Worm (Caenorhabditis elegans): ENCODE measurements around the gene pinn-1.

pinn-1 gene

DNA sequence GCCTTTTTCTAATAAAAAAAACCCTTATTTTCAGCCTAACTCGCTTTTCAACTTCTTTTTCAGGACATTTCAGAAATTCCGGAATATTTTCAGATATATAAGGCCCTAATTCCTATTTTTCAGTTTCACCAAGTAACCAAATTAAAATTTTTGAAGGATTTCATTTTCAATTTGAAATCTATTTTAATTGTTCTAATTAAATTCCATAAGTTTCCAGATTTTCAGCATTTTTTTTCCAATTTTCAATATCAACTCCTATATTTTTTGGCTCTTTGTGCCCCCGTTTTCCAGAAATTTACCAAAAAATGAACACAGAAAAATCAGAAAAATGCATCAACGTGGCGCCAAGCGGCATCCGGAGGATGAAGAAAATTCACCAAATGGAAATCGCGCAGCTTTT, 14.0 kb downstream of the pinn-1 start, which contains the start of gene Y110A2AL.1:
Y110A2AL.1 (plus strand) TSS at position 301 of the 400 bp plus-strand sequence.
- TF ChIP-seq aly-2 (tag; optimal IDR thresholded peaks at IDR 0.05) (no peak), ama-1 (optimal IDR thresholded peaks at IDR 0.05) (no peak), mab-5 (tag; optimal IDR thresholded peaks at IDR 0.05) (no peak), peb-1 (tag; optimal IDR thresholded peaks at IDR 0.05) (no peak), ceh-82 (tag; optimal IDR thresholded peaks at IDR 0.05) (no peak), elt-1 (tag; optimal IDR thresholded peaks at IDR 0.05) (no peak), ztf-4 (tag; optimal IDR thresholded peaks at IDR 0.05) (no peak), sma-3 (GFP tag; optimal IDR thresholded peaks at IDR 0.05) (no peak), gmeb-1 (tag; optimal IDR thresholded peaks at IDR 0.05) (no peak), Y55F3AM.14 (GFP tag; optimal IDR thresholded peaks at IDR 0.05) (no peak)

DNA sequence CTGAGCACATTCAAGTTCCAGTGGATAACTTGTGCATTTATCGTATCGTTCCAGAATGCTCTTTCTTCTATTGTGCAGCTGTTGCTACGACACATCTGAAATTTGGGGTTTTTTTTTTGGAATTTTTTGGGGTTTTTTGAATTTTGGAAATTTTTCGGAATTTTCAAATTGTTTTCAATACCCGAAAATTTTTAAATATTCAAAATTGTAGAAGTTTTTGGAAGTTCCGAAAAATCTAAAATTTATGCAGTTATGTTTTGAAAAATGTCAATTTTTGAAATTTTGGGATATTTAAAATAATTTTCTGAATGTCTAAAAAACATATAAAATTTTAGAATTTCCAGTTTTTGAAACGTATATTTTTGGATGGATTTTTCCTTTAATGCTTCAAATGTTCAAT, 17.0 kb downstream of the pinn-1 start, which contains the start of gene Y110A2AL.10:
Y110A2AL.10 (minus strand) TSS at position 101 of the 400 bp plus-strand sequence.
- TF ChIP-seq nhr-129 (tag; optimal IDR thresholded peaks at IDR 0.05): no peak
- no peak for TF ChIP-seq alr-1 (tag; optimal IDR thresholded peaks at IDR 0.05)
- no peak for TF ChIP-seq nhr-6 (tag; optimal IDR thresholded peaks at IDR 0.05)
- no peak for TF ChIP-seq unc-39 (tag; optimal IDR thresholded peaks at IDR 0.05)
- no peak for TF ChIP-seq ztf-11 (tag; optimal IDR thresholded peaks at IDR 0.05)
- TF ChIP-seq ceh-16 (tag; optimal IDR thresholded peaks at IDR 0.05): no peak
- TF ChIP-seq lsy-2 (tag; optimal IDR thresholded peaks at IDR 0.05): no peak

- TF ChIP-seq blmp-1 (tag; optimal IDR thresholded peaks at IDR 0.05; ENCODE audit: insufficient read depth) (no peak), skn-1 (tag; optimal IDR thresholded peaks at IDR 0.05) (no peak), dmd-4 (tag; optimal IDR thresholded peaks at IDR 0.05) (no peak), alr-1 (tag; optimal IDR thresholded peaks at IDR 0.05) (no peak)
Observed at ce11 chrII:2867701-2868100, 21.1 kb downstream of the pinn-1 start, which contains the start of gene Y110A2AL.2. Y110A2AL.2 (plus strand) TSS chrII:2868001.

DNA sequence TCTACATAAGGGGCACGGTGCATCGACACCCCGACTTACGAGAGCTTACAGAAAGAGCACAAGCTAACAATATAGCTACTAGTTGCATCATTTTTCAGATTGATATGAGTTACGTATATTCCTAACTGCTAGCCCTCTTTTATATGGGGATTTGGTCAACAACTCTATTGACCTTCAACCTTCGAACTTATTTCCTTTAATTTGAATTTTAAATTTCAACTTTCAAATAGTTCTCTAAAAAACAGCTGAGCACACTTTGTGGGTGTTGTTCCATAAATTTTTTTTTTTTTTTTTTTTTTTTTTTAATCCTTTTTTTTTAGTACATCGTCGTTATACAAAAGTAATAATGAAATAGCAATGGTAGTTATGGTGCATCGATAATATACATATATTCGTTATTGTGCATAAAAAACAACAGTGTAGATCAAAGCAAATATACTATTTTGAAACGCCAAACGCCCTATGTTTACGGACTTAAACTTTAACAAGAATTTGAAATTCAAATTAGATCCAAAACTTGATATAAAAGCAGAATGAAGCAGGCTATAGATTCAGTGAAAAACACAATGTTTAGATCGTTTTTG, 22.2 kb downstream of the pinn-1 start, which contains the start of the genes Y110A2AL.9 and Y110A2AL.3:
Y110A2AL.9 (minus strand) TSS at position 101 of the 584 bp plus-strand sequence.
Y110A2AL.3 (plus strand) TSS at position 534 of the 584 bp plus-strand sequence.
- TF ChIP-seq nhr-6 (tag; optimal IDR thresholded peaks at IDR 0.05): no peak
- TF ChIP-seq sem-4 (tag; optimal IDR thresholded peaks at IDR 0.05): no peak
- TF ChIP-seq blmp-1 (tag; optimal IDR thresholded peaks at IDR 0.05; ENCODE audit: insufficient read depth): no peak
- no peak for TF ChIP-seq ama-1 (optimal IDR thresholded peaks at IDR 0.05)
- no peak for TF ChIP-seq crh-2 (tag; optimal IDR thresholded peaks at IDR 0.05)
- no peak for TF ChIP-seq egl-27 (tag; optimal IDR thresholded peaks at IDR 0.05)
- TF ChIP-seq Y55F3AM.14 (GFP tag; optimal IDR thresholded peaks at IDR 0.05): no peak
- no peak for TF ChIP-seq nhr-77 (tag; optimal IDR thresholded peaks at IDR 0.05)
- no peak for TF ChIP-seq nhr-237 (tag; optimal IDR thresholded peaks at IDR 0.05)
- TF ChIP-seq nhr-25 (tag; optimal IDR thresholded peaks at IDR 0.05): no peak
- no peak for TF ChIP-seq zag-1 (tag; optimal IDR thresholded peaks at IDR 0.05)
- no peak for TF ChIP-seq skn-1 (tag; optimal IDR thresholded peaks at IDR 0.05)
- no peak for TF ChIP-seq ZK546.5 (tag; optimal IDR thresholded peaks at IDR 0.05)
- no peak for TF ChIP-seq ztf-4 (tag; optimal IDR thresholded peaks at IDR 0.05)
- no peak for TF ChIP-seq nhr-129 (tag; optimal IDR thresholded peaks at IDR 0.05)
- TF ChIP-seq nhr-23 (tag; optimal IDR thresholded peaks at IDR 0.05): no peak
- no peak for TF ChIP-seq elt-1 (tag; optimal IDR thresholded peaks at IDR 0.05)

ce11 chrII:2865355-2865754, 23.5 kb downstream of the pinn-1 start:
- TF ChIP-seq nhr-25 (tag; optimal IDR thresholded peaks at IDR 0.05): no peak
- no peak for TF ChIP-seq crh-2 (tag; optimal IDR thresholded peaks at IDR 0.05)
- TF ChIP-seq mab-5 (tag; optimal IDR thresholded peaks at IDR 0.05): no peak
- no peak for TF ChIP-seq nhr-6 (tag; optimal IDR thresholded peaks at IDR 0.05)
- TF ChIP-seq dmd-4 (tag; optimal IDR thresholded peaks at IDR 0.05): no peak
- no peak for TF ChIP-seq nhr-10 (tag; optimal IDR thresholded peaks at IDR 0.05)
- no peak for TF ChIP-seq nhr-11 (tag; optimal IDR thresholded peaks at IDR 0.05)
- no peak for TF ChIP-seq fos-1 (tag; optimal IDR thresholded peaks at IDR 0.05)
- TF ChIP-seq alr-1 (tag; optimal IDR thresholded peaks at IDR 0.05): no peak
- no peak for TF ChIP-seq lin-39 (tag; optimal IDR thresholded peaks at IDR 0.05)

ce11 chrII:2864229-2864628, 24.6 kb downstream of the pinn-1 start, which contains the start of gene Y110A2AL.5:
Y110A2AL.5 (plus strand) TSS chrII:2864529.
- TF ChIP-seq nhr-10 (tag; optimal IDR thresholded peaks at IDR 0.05) (no peak), unc-62 (GFP tag; optimal IDR thresholded peaks at IDR 0.05) (no peak), snpc-4 (tag; optimal IDR thresholded peaks at IDR 0.05) (no peak), ceh-16 (tag; optimal IDR thresholded peaks at IDR 0.05) (no peak), F13H6.1 (tag; optimal IDR thresholded peaks at IDR 0.05) (no peak), peb-1 (tag; optimal IDR thresholded peaks at IDR 0.05) (no peak), nhr-11 (tag; optimal IDR thresholded peaks at IDR 0.05) (no peak), crh-2 (tag; optimal IDR thresholded peaks at IDR 0.05) (no peak), blmp-1 (tag; optimal IDR thresholded peaks at IDR 0.05; ENCODE audit: insufficient read depth) (no peak), ztf-4 (tag; optimal IDR thresholded peaks at IDR 0.05) (no peak), nhr-21 (tag; optimal IDR thresholded peaks at IDR 0.05) (no peak)
